Worm (Caenorhabditis elegans): ENCODE measurements around the gene ZK1320.9.

DNA sequence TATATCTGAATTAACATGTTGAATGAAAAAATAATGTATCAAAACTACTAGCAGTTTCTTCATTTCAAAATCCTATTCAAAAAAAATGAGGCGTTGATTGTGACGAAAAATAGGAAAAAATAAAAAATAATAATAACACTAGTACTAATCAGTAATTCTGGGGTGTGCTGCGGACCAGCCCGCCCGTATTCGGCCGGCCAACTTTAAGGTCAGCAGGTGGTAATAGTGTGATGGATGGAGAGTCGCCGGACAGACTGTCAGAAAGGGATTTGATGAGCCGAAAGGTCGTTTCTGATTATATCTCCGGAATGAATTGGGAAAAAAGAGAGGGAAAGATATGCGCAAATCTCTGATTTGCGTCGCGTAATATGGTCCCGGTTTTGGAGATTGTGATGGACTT is 38.0 kb upstream of the ZK1320.9 start, which contains the start of gene cutl-2:
- TF ChIP-seq ceh-16 (tag; optimal IDR thresholded peaks at IDR 0.05) = no peak
- TF ChIP-seq egl-27 (tag; optimal IDR thresholded peaks at IDR 0.05) = no peak
- no peak for TF ChIP-seq ZK546.5 (tag; optimal IDR thresholded peaks at IDR 0.05)
- TF ChIP-seq mbf-1 (tag; optimal IDR thresholded peaks at IDR 0.05) = no peak
- no peak for TF ChIP-seq lsy-2 (tag; optimal IDR thresholded peaks at IDR 0.05)
- no peak for TF ChIP-seq snpc-4 (tag; optimal IDR thresholded peaks at IDR 0.05)
- no peak for TF ChIP-seq nhr-25 (tag; optimal IDR thresholded peaks at IDR 0.05)
- no peak for TF ChIP-seq blmp-1 (tag; optimal IDR thresholded peaks at IDR 0.05; ENCODE audit: insufficient read depth)
- no peak for TF ChIP-seq nhr-77 (tag; optimal IDR thresholded peaks at IDR 0.05)
- TF ChIP-seq unc-62 (GFP tag; optimal IDR thresholded peaks at IDR 0.05) = no peak
- TF ChIP-seq gmeb-1 (tag; optimal IDR thresholded peaks at IDR 0.05) = no peak
- no peak for TF ChIP-seq unc-39 (tag; optimal IDR thresholded peaks at IDR 0.05)
- TF ChIP-seq mdl-1 (tag; optimal IDR thresholded peaks at IDR 0.05) = no peak
- no peak for TF ChIP-seq nhr-129 (tag; optimal IDR thresholded peaks at IDR 0.05)

Data from whole organism, L2 larva.